Fruit fly (Drosophila melanogaster) whole organism, embryonic: Measurements from ENCODE around the gene CG33110.

Experiments used
- B-H1 ChIP-seq: fragments of 200-800 bp; sonication (Bioruptor generic); IDR thresholded peaks from 3 replicates; pipeline ENCODE4 v1.3.6; 2022; ENCODE audit warnings: missing biosample characterization, missing genetic modification characterization
- CG10274 ChIP-seq: fragments of 200-800 bp; sonication (Bioruptor generic); optimal IDR thresholded peaks from 3 replicates; lab custom pipeline; 2017; ENCODE audit warnings: missing biosample characterization, mild to moderate bottlenecking, missing genetic modification characterization
- CG10979 ChIP-seq: fragments of 200-800 bp; sonication (Bioruptor generic); optimal IDR thresholded peaks from 2 replicates; lab custom pipeline; 2018; ENCODE audit warnings: missing biosample characterization, mild to moderate bottlenecking, missing genetic modification characterization, moderate library complexity
- CG11093 ChIP-seq: fragments of 200-800 bp; sonication (Bioruptor generic); IDR thresholded peaks from 3 replicates; pipeline ENCODE4 v1.3.6; 2022; ENCODE audit warnings: missing biosample characterization, missing genetic modification characterization
- CG12155 ChIP-seq: fragments of 200-800 bp; sonication (Bioruptor generic); optimal IDR thresholded peaks from 3 replicates; lab custom pipeline; 2016; ENCODE audit warnings: missing biosample characterization, missing genetic modification characterization
- CG13424 ChIP-seq: fragments of 200-800 bp; sonication (Bioruptor generic); optimal IDR thresholded peaks from 2 replicates; lab custom pipeline; 2019; ENCODE audit warnings: missing biosample characterization, mild to moderate bottlenecking, missing genetic modification characterization, moderate library complexity
- CG13775 ChIP-seq: fragments of 200-800 bp; sonication (Bioruptor generic); optimal IDR thresholded peaks from 3 replicates; lab custom pipeline; 2017; ENCODE audit warnings: missing biosample characterization, mild to moderate bottlenecking, missing genetic modification characterization
- CG14441 ChIP-seq: fragments of 200-800 bp; sonication (Bioruptor generic); IDR thresholded peaks from 2 replicates; pipeline ENCODE4 v1.3.6; 2022; ENCODE audit warnings: missing biosample characterization, missing genetic modification characterization
- CG1832 ChIP-seq: fragments of 200-800 bp; sonication (Bioruptor generic); optimal IDR thresholded peaks from 2 replicates; lab custom pipeline; 2017; ENCODE audit warnings: missing biosample characterization, mild to moderate bottlenecking, missing genetic modification characterization, inconsistent platforms
- CG18476 ChIP-seq: fragments of 200-800 bp; sonication (Bioruptor generic); optimal IDR thresholded peaks from 2 replicates; lab custom pipeline; 2016; ENCODE audit warnings: missing biosample characterization, mild to moderate bottlenecking, missing genetic modification characterization
- CG2116 ChIP-seq: fragments of 200-800 bp; sonication (Bioruptor generic); optimal IDR thresholded peaks from 3 replicates; lab custom pipeline; 2018; ENCODE audit warnings: missing biosample characterization, mild to moderate bottlenecking, missing genetic modification characterization
- CG3281 ChIP-seq: fragments of 200-800 bp; sonication (Bioruptor generic); optimal IDR thresholded peaks from 3 replicates; lab custom pipeline; 2017; ENCODE audit warnings: missing biosample characterization, mild to moderate bottlenecking, missing genetic modification characterization
- CG33213 ChIP-seq: fragments of 200-800 bp; sonication (Bioruptor generic); optimal IDR thresholded peaks from 3 replicates; lab custom pipeline; 2016; ENCODE audit warnings: missing biosample characterization, missing genetic modification characterization
- CG43689 ChIP-seq: fragments of 200-800 bp; sonication (Bioruptor generic); IDR thresholded peaks from 2 replicates; pipeline ENCODE4 v1.3.6; 2022; ENCODE audit warnings: missing biosample characterization, missing genetic modification characterization
- CG6272 ChIP-seq: fragments of 200-800 bp; sonication (Bioruptor generic); IDR thresholded peaks from 2 replicates; pipeline ENCODE4 v1.3.6; 2022; ENCODE audit warnings: missing biosample characterization, missing genetic modification characterization
- CG7786 ChIP-seq: fragments of 200-800 bp; sonication (Bioruptor generic); optimal IDR thresholded peaks from 2 replicates; lab custom pipeline; 2016; ENCODE audit warnings: missing biosample characterization, missing genetic modification characterization
- D19A ChIP-seq: fragments of 200-800 bp; optimal IDR thresholded peaks from 3 replicates; lab custom pipeline; 2019; ENCODE audit warnings: missing biosample characterization, mild to moderate bottlenecking, missing genetic modification characterization, moderate library complexity
- Dad ChIP-seq: fragments of 200-800 bp; sonication (Bioruptor generic); optimal IDR thresholded peaks from 3 replicates; lab custom pipeline; 2016; ENCODE audit warnings: missing biosample characterization, missing genetic modification characterization
- Dek ChIP-seq: fragments of 200-800 bp; sonication (Bioruptor generic); optimal IDR thresholded peaks from 3 replicates; lab custom pipeline; 2019; ENCODE audit warnings: missing biosample characterization, mild to moderate bottlenecking, missing genetic modification characterization, moderate library complexity
- Doc2 ChIP-seq: fragments of 200-800 bp; sonication (Bioruptor generic); IDR thresholded peaks from 2 replicates; pipeline ENCODE4 v1.3.6; 2022; ENCODE audit warnings: missing biosample characterization, missing genetic modification characterization
- Elba2 ChIP-seq: fragments of 200-800 bp; sonication (Bioruptor generic); optimal IDR thresholded peaks from 3 replicates; lab custom pipeline; 2016; ENCODE audit warnings: missing biosample characterization, missing genetic modification characterization
- Ets65A ChIP-seq: fragments of 200-800 bp; sonication (Bioruptor generic); peaks from one replicate; lab custom pipeline; 2016; ENCODE audit warnings: missing biosample characterization, missing genetic modification characterization
- HHEX ChIP-seq: fragments of 200-800 bp; sonication (Bioruptor generic); optimal IDR thresholded peaks from 3 replicates; lab custom pipeline; 2017; ENCODE audit warnings: missing biosample characterization, mild to moderate bottlenecking, missing genetic modification characterization, missing genetic modification reagents
- HLH4C ChIP-seq: fragments of 200-800 bp; sonication (Bioruptor generic); IDR thresholded peaks from 3 replicates; pipeline ENCODE4 v1.3.6; 2022; ENCODE audit warnings: missing biosample characterization, missing genetic modification characterization; ENCODE audit not compliant: partially characterized antibody
- HLHmδ ChIP-seq: fragments of 200-800 bp; sonication (Bioruptor generic); optimal IDR thresholded peaks from 2 replicates; lab custom pipeline; 2018; ENCODE audit warnings: missing biosample characterization, mild to moderate bottlenecking, missing genetic modification characterization, moderate library complexity
- Mad ChIP-seq: fragments of 200-800 bp; sonication (Bioruptor generic); optimal IDR thresholded peaks from 2 replicates; lab custom pipeline; 2016; ENCODE audit warnings: missing biosample characterization, missing genetic modification characterization
- Stat92E ChIP-seq, 3 experiments: fragments of >200 bp in 2 of 3; fragments of 200-800 bp in 1 of 3; sonication (Bioruptor generic) in 1 of 3; optimal IDR thresholded peaks; 2 replicates each; lab custom pipeline; 2017 to 2019; ENCODE audit warnings: missing biosample characterization in 3 of 3, missing genetic modification characterization in 3 of 3, mild to moderate bottlenecking in 1 of 3, moderate library complexity in 1 of 3
- Vsx1 ChIP-seq: fragments of 200-800 bp; sonication (Bioruptor generic); optimal IDR thresholded peaks from 2 replicates; lab custom pipeline; 2017; ENCODE audit warnings: missing biosample characterization, mild to moderate bottlenecking, missing genetic modification characterization, missing genetic modification reagents
- YL-1 ChIP-seq: fragments of 200-800 bp; sonication (Bioruptor generic); optimal IDR thresholded peaks from 3 replicates; lab custom pipeline; 2017; ENCODE audit warnings: missing biosample characterization, mild to moderate bottlenecking, missing genetic modification characterization
- abd-A ChIP-seq: fragments of 200-800 bp; sonication (Bioruptor generic); optimal IDR thresholded peaks from 3 replicates; lab custom pipeline; 2019; ENCODE audit warnings: missing biosample characterization, mild to moderate bottlenecking, missing genetic modification characterization, moderate library complexity
- al ChIP-seq: fragments of 200-800 bp; sonication (Bioruptor generic); IDR thresholded peaks from 2 replicates; pipeline ENCODE4 v1.3.6; 2022; ENCODE audit warnings: missing biosample characterization, missing genetic modification characterization
- amos ChIP-seq: fragments of 200-800 bp; sonication (Bioruptor generic); IDR thresholded peaks from 2 replicates; pipeline ENCODE4 v1.3.6; 2022; ENCODE audit warnings: missing biosample characterization, missing genetic modification characterization; ENCODE audit not compliant: partially characterized antibody
- ap ChIP-seq: fragments of 200-800 bp; sonication (Bioruptor generic); IDR thresholded peaks from 2 replicates; pipeline ENCODE4 v1.3.6; 2022; ENCODE audit warnings: missing biosample characterization, missing genetic modification characterization
- cas ChIP-seq: fragments of 200-800 bp; sonication (Bioruptor generic); IDR thresholded peaks from 2 replicates; pipeline ENCODE4 v1.3.6; 2022; ENCODE audit warnings: missing biosample characterization, missing genetic modification characterization
- chif ChIP-seq, 2 experiments: fragments of 200-800 bp; sonication (Bioruptor generic); optimal IDR thresholded peaks; 3 replicates each; lab custom pipeline; 2016; ENCODE audit warnings: missing biosample characterization in 2 of 2, missing genetic modification characterization in 2 of 2
- crc ChIP-seq: fragments of 200-800 bp; sonication (Bioruptor generic); optimal IDR thresholded peaks from 2 replicates; lab custom pipeline; 2016; ENCODE audit warnings: missing biosample characterization, missing genetic modification characterization
- dan ChIP-seq: fragments of 200-800 bp; sonication (Bioruptor generic); IDR thresholded peaks from 2 replicates; pipeline ENCODE4 v1.3.6; 2022; ENCODE audit warnings: missing biosample characterization, missing genetic modification characterization
- disco-r ChIP-seq: fragments of 200-800 bp; sonication (Bioruptor generic); optimal IDR thresholded peaks from 2 replicates; lab custom pipeline; 2016; ENCODE audit warnings: missing biosample characterization, missing genetic modification characterization
- dysf ChIP-seq: fragments of 200-800 bp; sonication (Bioruptor generic); IDR thresholded peaks from 3 replicates; pipeline ENCODE4 v1.3.6; 2022; ENCODE audit warnings: missing biosample characterization, missing genetic modification characterization
- ewg ChIP-seq: fragments of 200-800 bp; sonication (Bioruptor generic); optimal IDR thresholded peaks from 3 replicates; lab custom pipeline; 2017; ENCODE audit warnings: mild to moderate bottlenecking, missing biosample characterization, missing genetic modification reagents, missing genetic modification characterization
- grn ChIP-seq: fragments of 200-800 bp; sonication (Bioruptor generic); optimal IDR thresholded peaks from 3 replicates; lab custom pipeline; 2017; ENCODE audit warnings: missing biosample characterization, missing genetic modification characterization
- gt ChIP-seq: fragments of 200-800 bp; sonication (Bioruptor generic); IDR thresholded peaks from 2 replicates; pipeline ENCODE4 v1.3.6; 2022; ENCODE audit warnings: missing biosample characterization, missing genetic modification characterization
- ken ChIP-seq: fragments of 200-800 bp; sonication (Bioruptor generic); IDR thresholded peaks from 3 replicates; pipeline ENCODE4 v1.3.6; 2022; ENCODE audit warnings: missing biosample characterization, missing genetic modification characterization
- pb ChIP-seq: fragments of 200-800 bp; sonication (Bioruptor generic); optimal IDR thresholded peaks from 3 replicates; lab custom pipeline; 2016; ENCODE audit warnings: missing biosample characterization, missing genetic modification characterization
- phol ChIP-seq: fragments of 200-800 bp; sonication (Bioruptor generic); optimal IDR thresholded peaks from 3 replicates; lab custom pipeline; 2018; ENCODE audit warnings: missing biosample characterization, mild to moderate bottlenecking, missing genetic modification characterization, moderate library complexity
- pros ChIP-seq: fragments of 200-800 bp; sonication (Bioruptor generic); optimal IDR thresholded peaks from 3 replicates; lab custom pipeline; 2019; ENCODE audit warnings: missing biosample characterization, mild to moderate bottlenecking, missing genetic modification characterization, moderate library complexity
- pzg ChIP-seq: fragments of 200-800 bp; sonication (Bioruptor generic); optimal IDR thresholded peaks from 3 replicates; lab custom pipeline; 2018; ENCODE audit warnings: missing biosample characterization, mild to moderate bottlenecking, missing genetic modification characterization, moderate library complexity
- sens ChIP-seq: fragments of 200-800 bp; sonication (Bioruptor generic); peaks from one replicate; lab custom pipeline; 2016; ENCODE audit warnings: missing biosample characterization, missing genetic modification characterization
- sim ChIP-seq: fragments of 200-800 bp; sonication (Bioruptor generic); IDR thresholded peaks from 2 replicates; pipeline ENCODE4 v1.3.6; 2022; ENCODE audit warnings: missing biosample characterization, missing genetic modification characterization
- so ChIP-seq: fragments of 200-800 bp; sonication (Bioruptor generic); IDR thresholded peaks from 3 replicates; pipeline ENCODE4 v1.3.6; 2022; ENCODE audit warnings: missing biosample characterization, missing genetic modification characterization
- stwl ChIP-seq: fragments of 200-800 bp; sonication (Bioruptor generic); optimal IDR thresholded peaks from 3 replicates; lab custom pipeline; 2018; ENCODE audit warnings: missing biosample characterization, mild to moderate bottlenecking, missing genetic modification characterization, moderate library complexity
- zfh2 ChIP-seq: fragments of 200-800 bp; sonication (Bioruptor generic); optimal IDR thresholded peaks from 2 replicates; lab custom pipeline; 2016; ENCODE audit warnings: missing biosample characterization, missing genetic modification characterization

The CG33110 gene

DNA sequence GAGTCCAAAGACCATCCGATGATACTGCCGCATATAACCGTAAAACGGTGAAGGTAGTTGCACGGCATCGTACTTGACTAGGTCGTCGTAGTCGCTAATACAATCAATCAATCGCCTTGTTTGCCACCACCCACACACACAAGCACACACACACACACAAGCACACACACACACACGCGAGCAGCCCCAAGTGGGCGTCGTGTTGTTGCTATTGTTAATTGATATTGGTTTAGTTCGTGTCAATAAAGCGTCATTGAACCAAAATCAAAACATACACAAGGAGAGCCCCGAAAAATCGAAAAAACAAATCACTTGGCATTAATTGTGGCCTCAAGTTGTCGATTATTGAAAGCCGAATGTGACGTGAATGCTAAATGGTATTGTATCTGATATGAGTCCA is 26.5 kb downstream of the CG33110 start (continued):
- peak; percentile 38 for TF ChIP-seq grn (GFP tag; lab: Kevin White, UChicago)
- peak; percentile 38; the same call in 1 of the 3 replicates for TF ChIP-seq B-H1 (GFP tag; lab: Robert Waterston, UW)
- TF ChIP-seq CG13775, result no peak
- TF ChIP-seq CG2116 (GFP tag; lab: Kevin White, UChicago), result peak; percentile 31
- no peak for TF ChIP-seq Elba2
- TF ChIP-seq amos (GFP tag; lab: Robert Waterston, UW), result no peak
- TF ChIP-seq CG10274 (GFP tag; lab: Kevin White, UChicago), result peak; percentile 9
- no peak for TF ChIP-seq stwl
- TF ChIP-seq ken, result no peak
- TF ChIP-seq HLH4C (GFP tag; lab: Robert Waterston, UW), result no peak
- TF ChIP-seq Vsx1 (GFP tag; lab: Kevin White, UChicago), result peak; percentile 77
- no peak; the same call in 2 of the 3 replicates for TF ChIP-seq dysf
- peak; percentile 31 for TF ChIP-seq CG33213 (GFP tag; lab: Kevin White, UChicago)
- no peak for TF ChIP-seq dan (GFP tag; lab: Robert Waterston, UW)
- no peak for TF ChIP-seq CG12155
- TF ChIP-seq Stat92E (GFP tag; optimal IDR thresholded peaks at IDR 0.05; lab: Kevin White, UChicago), result no peak
- TF ChIP-seq chif (GFP tag; optimal IDR thresholded peaks at IDR 0.05; lab: Kevin White, UChicago), result peak; percentile 14 to 20
- TF ChIP-seq disco-r (GFP tag; lab: Kevin White, UChicago), result no peak
- TF ChIP-seq HHEX (GFP tag; lab: Kevin White, UChicago), result peak; percentile 59
- TF ChIP-seq CG18476 (GFP tag; lab: Kevin White, UChicago), result no peak
- TF ChIP-seq pzg (GFP tag; lab: Kevin White, UChicago), result no peak
- TF ChIP-seq phol (tag; lab: Kevin White, UChicago), result no peak
- TF ChIP-seq D19A (tag; lab: Kevin White, UChicago), result peak; percentile 5
- TF ChIP-seq pb, result no peak
- peak; percentile 32 for TF ChIP-seq CG7786
- no peak for TF ChIP-seq CG10979 (tag; lab: Kevin White, UChicago)
- peak; percentile 7; the same call in 1 of the 3 replicates for TF ChIP-seq CG11093
- no peak for TF ChIP-seq pros (GFP tag; lab: Kevin White, UChicago)
- no peak for TF ChIP-seq Dek (tag; lab: Kevin White, UChicago)
- peak; percentile 95 for TF ChIP-seq sens (GFP tag; lab: Kevin White, UChicago)
- TF ChIP-seq cas (GFP tag; lab: Robert Waterston, UW), result no peak
- TF ChIP-seq sim (GFP tag; lab: Robert Waterston, UW), result peak; percentile 29; the same call in 1 of the 2 replicates
- TF ChIP-seq zfh2 (GFP tag; lab: Kevin White, UChicago), result no peak
- TF ChIP-seq CG1832 (GFP tag; lab: Kevin White, UChicago), result no peak
- TF ChIP-seq so (GFP tag; lab: Robert Waterston, UW), result peak; percentile 66; the same call in 2 of the 3 replicates
- TF ChIP-seq Doc2 (GFP tag; lab: Robert Waterston, UW), result no peak
- no peak for TF ChIP-seq Mad (GFP tag; lab: Kevin White, UChicago)
- peak; percentile 3 for TF ChIP-seq Dad
- peak; percentile 29 for TF ChIP-seq CG3281 (GFP tag; lab: Kevin White, UChicago)
- TF ChIP-seq crc, result no peak
- no peak; the same call in 1 of the 2 replicates for TF ChIP-seq CG14441
- peak; percentile 40; the same call in 1 of the 2 replicates for TF ChIP-seq CG43689 (GFP tag; lab: Robert Waterston, UW)
- no peak for TF ChIP-seq al
- TF ChIP-seq ap (GFP tag; lab: Robert Waterston, UW), result no peak
- no peak for TF ChIP-seq CG6272 (GFP tag; lab: Robert Waterston, UW)
- peak; percentile 7 for TF ChIP-seq CG13424
- TF ChIP-seq HLHmδ (GFP tag; lab: Kevin White, UChicago), result peak; percentile 60
- TF ChIP-seq ewg (GFP tag; lab: Kevin White, UChicago), result peak; percentile 21
- no peak for TF ChIP-seq YL-1
- no peak for TF ChIP-seq Ets65A (GFP tag; lab: Kevin White, UChicago)
- TF ChIP-seq gt, result no peak
- TF ChIP-seq abd-A (tag; lab: Kevin White, UChicago), result no peak
